Fruit fly (Drosophila melanogaster) whole organism, prepupa: ENCODE data around the gene CG7916.

Experiments
- CG10669 ChIP-seq: fragments of 200-800 bp; sonication (Bioruptor generic); optimal IDR thresholded peaks from 3 replicates; lab custom pipeline; 2018; ENCODE audit warnings: missing biosample characterization, mild to moderate bottlenecking, missing genetic modification characterization, moderate library complexity
- CG11294 ChIP-seq: fragments of 200-800 bp; sonication (Bioruptor generic); IDR thresholded peaks from 2 replicates; pipeline ENCODE4 v1.3.6; 2022; ENCODE audit warnings: missing biosample characterization, missing genetic modification characterization
- CG11762 ChIP-seq: fragments of 200-800 bp; sonication (Bioruptor generic); optimal IDR thresholded peaks from 3 replicates; lab custom pipeline; 2016; ENCODE audit warnings: missing biosample characterization, missing genetic modification characterization; ENCODE audit not compliant: insufficient read depth
- CG1621 ChIP-seq: fragments of 200-800 bp; sonication (Bioruptor generic); optimal IDR thresholded peaks from 3 replicates; lab custom pipeline; 2018; ENCODE audit warnings: missing biosample characterization, mild to moderate bottlenecking, missing genetic modification characterization
- CG31627 ChIP-seq: fragments of 200-800 bp; sonication (Bioruptor generic); optimal IDR thresholded peaks from 3 replicates; lab custom pipeline; 2016; ENCODE audit warnings: missing biosample characterization, missing genetic modification characterization
- CG32006 ChIP-seq: fragments of 200-800 bp; sonication (Bioruptor generic); optimal IDR thresholded peaks from 3 replicates; lab custom pipeline; 2017; ENCODE audit warnings: missing biosample characterization, mild to moderate bottlenecking, missing genetic modification characterization
- CG34406 ChIP-seq: fragments of 200-800 bp; sonication (Bioruptor generic); optimal IDR thresholded peaks from 3 replicates; lab custom pipeline; 2016; ENCODE audit warnings: missing biosample characterization, missing genetic modification characterization
- CG4318 ChIP-seq: fragments of 200-800 bp; sonication (Bioruptor generic); optimal IDR thresholded peaks from 3 replicates; lab custom pipeline; 2017; ENCODE audit warnings: missing biosample characterization, mild to moderate bottlenecking, missing genetic modification characterization
- CG6163 ChIP-seq: fragments of 200-800 bp; sonication (Bioruptor generic); IDR thresholded peaks from 3 replicates; pipeline ENCODE4 v1.3.6; 2022; ENCODE audit warnings: missing biosample characterization, missing genetic modification characterization
- CG6276 ChIP-seq: fragments of 200-800 bp; sonication (Bioruptor generic); optimal IDR thresholded peaks from 2 replicates; lab custom pipeline; 2017; ENCODE audit warnings: missing biosample characterization, mild to moderate bottlenecking, missing genetic modification characterization
- CG9139 ChIP-seq: fragments of 200-800 bp; sonication (Bioruptor generic); optimal IDR thresholded peaks from 3 replicates; lab custom pipeline; 2017; ENCODE audit warnings: missing biosample characterization, mild to moderate bottlenecking, missing genetic modification characterization
- Eip75B ChIP-seq: fragments of 200-800 bp; sonication (Bioruptor generic); optimal IDR thresholded peaks from 3 replicates; lab custom pipeline; 2016; ENCODE audit warnings: missing biosample characterization, missing genetic modification characterization
- Eip78C ChIP-seq: fragments of 200-800 bp; sonication (Bioruptor generic); peaks from one replicate; lab custom pipeline; 2016; ENCODE audit warnings: missing biosample characterization, missing genetic modification characterization
- Ets96B ChIP-seq: fragments of 200-800 bp; optimal IDR thresholded peaks from 2 replicates; lab custom pipeline; 2019; ENCODE audit warnings: missing biosample characterization, mild to moderate bottlenecking, missing genetic modification characterization, moderate library complexity
- Gug ChIP-seq: fragments of 200-800 bp; sonication (Bioruptor generic); IDR thresholded peaks from 2 replicates; pipeline ENCODE4 v1.3.6; 2022; ENCODE audit warnings: missing biosample characterization, missing genetic modification characterization
- Hr38 ChIP-seq: sonication (Bioruptor generic); optimal IDR thresholded peaks from 2 replicates; lab custom pipeline; 2016; ENCODE audit warnings: missing biosample characterization, missing genetic modification characterization
- Hr39 ChIP-seq: fragments of 200-800 bp; sonication (Bioruptor generic); optimal IDR thresholded peaks from 2 replicates; lab custom pipeline; 2016; ENCODE audit warnings: missing biosample characterization, missing genetic modification characterization
- Hr4 ChIP-seq: fragments of 200-800 bp; sonication (Bioruptor generic); optimal IDR thresholded peaks from 3 replicates; lab custom pipeline; 2016; ENCODE audit warnings: missing biosample characterization, missing genetic modification characterization
- OdsH ChIP-seq: fragments of 200-800 bp; sonication (Bioruptor generic); optimal IDR thresholded peaks from 3 replicates; lab custom pipeline; 2016; ENCODE audit warnings: missing biosample characterization, missing genetic modification characterization
- Smox ChIP-seq: fragments of 200-800 bp; sonication (Bioruptor generic); optimal IDR thresholded peaks from 3 replicates; lab custom pipeline; 2016; ENCODE audit warnings: missing biosample characterization, missing genetic modification characterization
- Sox102F ChIP-seq: fragments of 200-800 bp; sonication (Bioruptor generic); optimal IDR thresholded peaks from 2 replicates; lab custom pipeline; 2016; ENCODE audit warnings: missing biosample characterization, mild to moderate bottlenecking, missing genetic modification characterization
- Sox15 ChIP-seq: fragments of 200-800 bp; sonication (Bioruptor generic); optimal IDR thresholded peaks from 3 replicates; lab custom pipeline; 2016; ENCODE audit warnings: missing biosample characterization, missing genetic modification characterization
- achi ChIP-seq: fragments of 200-800 bp; sonication (Bioruptor generic); optimal IDR thresholded peaks from 3 replicates; lab custom pipeline; 2016; ENCODE audit warnings: missing biosample characterization, missing genetic modification characterization
- acj6 ChIP-seq: fragments of 200-800 bp; sonication (Bioruptor generic); optimal IDR thresholded peaks from 3 replicates; lab custom pipeline; 2016; ENCODE audit warnings: missing biosample characterization, missing genetic modification characterization
- cyc ChIP-seq: fragments of 200-800 bp; sonication (Bioruptor generic); optimal IDR thresholded peaks from 3 replicates; lab custom pipeline; 2016; ENCODE audit warnings: missing biosample characterization, missing genetic modification characterization
- dsx ChIP-seq: fragments of 200-800 bp; optimal IDR thresholded peaks from 3 replicates; lab custom pipeline; 2019; ENCODE audit warnings: missing biosample characterization, mild to moderate bottlenecking, missing genetic modification characterization, moderate library complexity; ENCODE audit not compliant: poor library complexity, severe bottlenecking
- eg ChIP-seq: fragments of 200-800 bp; sonication (Bioruptor generic); IDR thresholded peaks from 3 replicates; pipeline ENCODE4 v1.3.6; 2022; ENCODE audit warnings: missing biosample characterization, missing genetic modification characterization
- esn ChIP-seq: fragments of 200-800 bp; sonication (Bioruptor generic); optimal IDR thresholded peaks from 2 replicates; lab custom pipeline; 2016; ENCODE audit warnings: missing biosample characterization, mild to moderate bottlenecking, missing genetic modification characterization, moderate library complexity
- fd85E ChIP-seq: fragments of 200-800 bp; sonication (Bioruptor generic); optimal IDR thresholded peaks from 3 replicates; lab custom pipeline; 2016; ENCODE audit warnings: missing biosample characterization, missing genetic modification characterization
- fkh ChIP-seq: fragments of 200-800 bp; sonication (Bioruptor generic); optimal IDR thresholded peaks from 3 replicates; lab custom pipeline; 2017; ENCODE audit warnings: missing biosample characterization, mild to moderate bottlenecking, missing genetic modification characterization, moderate library complexity
- pdm3 ChIP-seq: fragments of 200-800 bp; sonication (Bioruptor generic); optimal IDR thresholded peaks from 3 replicates; lab custom pipeline; 2016; ENCODE audit warnings: missing biosample characterization, missing genetic modification characterization
- salr ChIP-seq, 2 experiments: fragments of 200-800 bp; sonication (Bioruptor generic); optimal IDR thresholded peaks; 3 replicates each; lab custom pipeline; 2016 to 2018; ENCODE audit warnings: missing biosample characterization in 2 of 2, missing genetic modification characterization in 2 of 2, mild to moderate bottlenecking in 1 of 2
- ss ChIP-seq, 2 experiments: fragments of 200-800 bp; sonication (Bioruptor generic); optimal IDR thresholded peaks; 2 replicates in 1 of 2; 3 replicates in 1 of 2; lab custom pipeline; 2017 to 2018; ENCODE audit warnings: mild to moderate bottlenecking in 2 of 2, missing biosample characterization in 2 of 2, missing genetic modification characterization in 2 of 2, moderate library complexity in 1 of 2
- svp ChIP-seq: fragments of 200-800 bp; sonication (Bioruptor generic); peaks from one replicate; lab custom pipeline; 2016; ENCODE audit warnings: missing biosample characterization, missing genetic modification characterization
- topi ChIP-seq: fragments of 200-800 bp; sonication (Bioruptor generic); optimal IDR thresholded peaks from 3 replicates; lab custom pipeline; 2016; ENCODE audit warnings: missing biosample characterization, missing genetic modification characterization

The CG7916 gene

DNA sequence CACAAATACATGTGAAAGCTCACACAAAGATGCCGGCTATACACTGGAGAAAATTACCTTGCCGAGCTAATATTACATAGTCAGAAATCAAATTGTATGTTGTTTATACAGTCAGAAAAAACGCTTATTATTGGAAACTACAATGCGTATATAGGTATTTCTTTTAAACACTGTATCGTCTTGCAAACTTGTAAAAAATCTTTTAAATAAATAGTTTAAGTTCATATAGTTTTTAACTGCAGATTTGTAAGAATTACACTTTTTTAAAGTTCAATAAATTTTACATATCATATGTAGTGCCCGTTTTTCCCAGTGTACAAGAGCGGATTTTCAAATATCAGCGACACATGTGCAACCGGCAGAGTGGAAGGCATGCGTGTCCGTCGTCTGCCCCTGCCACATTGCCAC is 6.8 kb upstream of the CG7916 start (continued):
- TF ChIP-seq Sox102F, result peak; percentile 91
- peak; percentile 82 for TF ChIP-seq Sox15 (GFP tag; lab: Kevin White, UChicago)
- peak; percentile 97 for TF ChIP-seq esn (GFP tag; lab: Kevin White, UChicago)
- TF ChIP-seq salr (GFP tag; optimal IDR thresholded peaks at IDR 0.05; lab: Kevin White, UChicago), result peak; percentile 15 to 92
- peak; percentile 88 for TF ChIP-seq CG11762 (GFP tag; lab: Kevin White, UChicago)
- TF ChIP-seq CG1621 (tag; lab: Kevin White, UChicago), result peak; percentile 71
- peak; percentile 95 for TF ChIP-seq CG32006 (GFP tag; lab: Kevin White, UChicago)
- peak; percentile 82 for TF ChIP-seq Ets96B (tag; lab: Kevin White, UChicago)
- peak; percentile 95 for TF ChIP-seq Hr4 (GFP tag; lab: Kevin White, UChicago)
- TF ChIP-seq Hr39 (GFP tag; lab: Kevin White, UChicago), result peak; percentile 94
- peak; percentile 88 for TF ChIP-seq CG6276
- peak; percentile 93 for TF ChIP-seq svp (GFP tag; lab: Kevin White, UChicago)
- peak in 1 of 2 experiments; percentile 79 for TF ChIP-seq ss (GFP tag; optimal IDR thresholded peaks at IDR 0.05; lab: Kevin White, UChicago)

DNA sequence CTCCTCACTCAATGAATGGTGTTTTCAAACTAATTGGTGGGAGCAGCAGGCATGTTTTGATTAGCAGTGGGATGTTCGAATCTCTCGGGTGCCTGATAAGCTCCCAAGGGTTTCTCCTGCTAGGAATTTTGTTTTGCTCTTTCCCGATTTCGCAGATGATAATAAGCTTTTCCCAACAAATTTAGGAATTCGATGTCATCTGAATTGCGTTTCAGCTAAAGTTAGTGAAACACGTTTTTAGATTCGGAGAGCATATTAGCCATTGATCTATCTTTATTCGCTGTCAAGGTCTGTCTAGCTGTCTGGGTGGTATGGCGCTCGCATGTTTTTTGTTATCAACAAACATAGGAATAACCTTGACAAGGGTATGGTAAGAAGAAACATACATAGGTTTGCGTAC is 5.0 kb upstream of the CG7916 start, which contains the start of gene CG33307:
CG33307 (minus strand) TSS at position 13 of the 400 bp plus-strand sequence.
- TF ChIP-seq pdm3, result no peak
- TF ChIP-seq topi (GFP tag; lab: Kevin White, UChicago), result no peak
- no peak for TF ChIP-seq dsx
- TF ChIP-seq fd85E (GFP tag; lab: Kevin White, UChicago), result no peak
- no peak for TF ChIP-seq CG11294
- no peak for TF ChIP-seq Eip78C (GFP tag; lab: Kevin White, UChicago)
- TF ChIP-seq CG31627 (GFP tag; lab: Kevin White, UChicago), result no peak
- TF ChIP-seq CG10669 (GFP tag; lab: Kevin White, UChicago), result no peak
- TF ChIP-seq eg (GFP tag; lab: Robert Waterston, UW), result no peak
- no peak for TF ChIP-seq Hr39 (GFP tag; lab: Kevin White, UChicago)
- no peak for TF ChIP-seq achi
- TF ChIP-seq CG32006 (GFP tag; lab: Kevin White, UChicago), result no peak
- no peak for TF ChIP-seq Sox102F
- TF ChIP-seq Smox (GFP tag; lab: Kevin White, UChicago), result no peak
- TF ChIP-seq OdsH (GFP tag; lab: Kevin White, UChicago), result no peak
- no peak for TF ChIP-seq CG6163 (GFP tag; lab: Robert Waterston, UW)
- no peak for TF ChIP-seq Ets96B (tag; lab: Kevin White, UChicago)
- TF ChIP-seq Hr38, result no peak
- no peak for TF ChIP-seq Eip75B (GFP tag; lab: Kevin White, UChicago)

DNA sequence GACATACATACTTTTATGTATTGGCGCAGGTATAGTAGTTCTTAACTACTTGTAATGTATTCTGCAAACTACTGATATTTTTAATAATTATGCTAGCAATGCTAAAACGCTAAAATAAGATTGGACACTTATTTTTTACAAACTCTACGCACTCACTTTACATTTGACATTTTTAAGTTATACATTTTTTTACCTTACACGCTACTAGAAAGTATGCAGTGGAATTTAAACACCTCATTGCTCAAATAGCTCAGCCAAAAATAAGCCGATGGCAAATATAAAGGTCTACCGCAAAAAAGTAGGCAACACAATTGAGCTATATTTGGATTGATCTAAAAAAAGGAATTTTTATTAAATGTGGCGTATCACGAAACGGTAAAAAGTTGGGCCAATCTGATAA is 4.5 kb upstream of the CG7916 start:
- TF ChIP-seq CG6276, result no peak
- TF ChIP-seq CG32006 (GFP tag; lab: Kevin White, UChicago), result no peak
- no peak for TF ChIP-seq fkh
- no peak for TF ChIP-seq cyc
- no peak for TF ChIP-seq ss (GFP tag; optimal IDR thresholded peaks at IDR 0.05; lab: Kevin White, UChicago)
- no peak for TF ChIP-seq Hr39 (GFP tag; lab: Kevin White, UChicago)
- TF ChIP-seq Smox (GFP tag; lab: Kevin White, UChicago), result no peak

DNA sequence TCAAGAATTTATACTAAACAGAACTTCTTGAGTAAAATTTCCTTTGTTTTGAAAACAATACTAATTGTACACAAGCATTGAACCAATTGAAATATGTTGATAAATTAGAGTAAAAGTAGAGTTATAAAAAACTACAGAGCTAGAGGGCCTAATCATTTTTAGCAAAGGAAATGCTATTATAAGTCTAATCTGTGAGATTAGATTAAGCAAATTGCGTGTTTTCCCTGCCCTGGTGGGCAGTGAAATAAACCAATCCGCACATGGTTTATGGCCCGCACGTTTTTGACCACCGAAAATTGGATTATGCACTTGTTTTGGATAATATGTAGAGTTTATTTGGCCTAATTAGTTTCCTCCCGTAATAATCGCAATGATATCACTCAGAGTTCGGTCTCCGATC is 4.0 kb upstream of the CG7916 start:
- no peak for TF ChIP-seq CG9139
- no peak for TF ChIP-seq acj6
- TF ChIP-seq CG4318, result no peak
- no peak for TF ChIP-seq CG34406 (GFP tag; lab: Kevin White, UChicago)
- no peak for TF ChIP-seq topi (GFP tag; lab: Kevin White, UChicago)
- no peak for TF ChIP-seq dsx
- no peak for TF ChIP-seq Gug
- TF ChIP-seq Ets96B (tag; lab: Kevin White, UChicago), result no peak
- TF ChIP-seq Smox (GFP tag; lab: Kevin White, UChicago), result no peak
